Fruit fly (Drosophila melanogaster) whole organism, embryonic: ENCODE measurements around the gene CG13694.

Experiments used
- Antp ChIP-seq: fragments of 200-800 bp; sonication (Bioruptor generic); optimal IDR thresholded peaks from 3 replicates; lab custom pipeline; 2016; ENCODE audit warnings: missing biosample characterization, missing genetic modification characterization
- Atf-2 ChIP-seq: fragments of 200-800 bp; sonication (Bioruptor generic); optimal IDR thresholded peaks from 2 replicates; lab custom pipeline; 2016; ENCODE audit warnings: missing biosample characterization, missing genetic modification characterization
- Bgb ChIP-seq: fragments of 200-800 bp; sonication (Bioruptor generic); IDR thresholded peaks from 2 replicates; pipeline ENCODE4 v1.3.6; 2022; ENCODE audit warnings: missing biosample characterization, missing genetic modification characterization; ENCODE audit not compliant: partially characterized antibody
- CG13296 ChIP-seq: fragments of 200-800 bp; sonication (Bioruptor generic); optimal IDR thresholded peaks from 3 replicates; lab custom pipeline; 2018; ENCODE audit warnings: missing biosample characterization, mild to moderate bottlenecking, missing genetic modification characterization
- CG14965 ChIP-seq: fragments of 200-800 bp; sonication (Bioruptor generic); optimal IDR thresholded peaks from 2 replicates; lab custom pipeline; 2016; ENCODE audit warnings: missing biosample characterization, missing genetic modification characterization, borderline replicate concordance
- CG15011 ChIP-seq: fragments of 200-800 bp; sonication (Bioruptor generic); optimal IDR thresholded peaks from 3 replicates; lab custom pipeline; 2018; ENCODE audit warnings: missing biosample characterization, mild to moderate bottlenecking, missing genetic modification characterization
- CG15073 ChIP-seq: fragments of 200-800 bp; sonication (Bioruptor generic); optimal IDR thresholded peaks from 2 replicates; lab custom pipeline; 2016; ENCODE audit warnings: missing biosample characterization, missing genetic modification characterization
- CG15514 ChIP-seq: fragments of 200-800 bp; sonication (Bioruptor generic); optimal IDR thresholded peaks from 3 replicates; lab custom pipeline; 2017; ENCODE audit warnings: missing biosample characterization, missing genetic modification characterization, mild to moderate bottlenecking, moderate library complexity, missing genetic modification reagents
- CG2712 ChIP-seq: fragments of 200-800 bp; optimal IDR thresholded peaks from 3 replicates; lab custom pipeline; 2019; ENCODE audit warnings: missing biosample characterization, mild to moderate bottlenecking, missing genetic modification characterization, moderate library complexity
- CG4360 ChIP-seq: fragments of 200-800 bp; sonication (Bioruptor generic); IDR thresholded peaks from 2 replicates; pipeline ENCODE4 v1.3.6; 2022; ENCODE audit warnings: missing biosample characterization, missing genetic modification characterization
- CG6175 ChIP-seq: fragments of 200-800 bp; sonication (Bioruptor generic); IDR thresholded peaks from 3 replicates; pipeline ENCODE4 v1.3.6; 2022; ENCODE audit warnings: missing biosample characterization, missing genetic modification characterization
- CG6813 ChIP-seq: fragments of 200-800 bp; sonication (Bioruptor generic); optimal IDR thresholded peaks from 2 replicates; lab custom pipeline; 2017; ENCODE audit warnings: missing biosample characterization, missing genetic modification characterization, mild to moderate bottlenecking, moderate library complexity, missing genetic modification reagents
- CG7372 ChIP-seq: fragments of 200-800 bp; sonication (Bioruptor generic); IDR thresholded peaks from 2 replicates; pipeline ENCODE4 v1.3.6; 2022; ENCODE audit warnings: missing biosample characterization, missing genetic modification characterization
- Chrac-16 ChIP-seq: fragments of 200-800 bp; sonication (Bioruptor generic); optimal IDR thresholded peaks from 3 replicates; lab custom pipeline; 2016; ENCODE audit warnings: missing biosample characterization, missing genetic modification characterization
- CoRest ChIP-seq: fragments of 200-800 bp; sonication (Bioruptor generic); optimal IDR thresholded peaks from 3 replicates; lab custom pipeline; 2018; ENCODE audit warnings: missing biosample characterization, mild to moderate bottlenecking, missing genetic modification characterization, moderate library complexity
- CrebB ChIP-seq: fragments of 200-800 bp; sonication (Bioruptor generic); optimal IDR thresholded peaks from 3 replicates; lab custom pipeline; 2018; ENCODE audit warnings: missing biosample characterization, mild to moderate bottlenecking, missing genetic modification characterization
- Dad ChIP-seq: fragments of 200-800 bp; sonication (Bioruptor generic); optimal IDR thresholded peaks from 3 replicates; lab custom pipeline; 2016; ENCODE audit warnings: missing biosample characterization, missing genetic modification characterization
- Dip3 ChIP-seq: fragments of 200-800 bp; sonication (Bioruptor generic); optimal IDR thresholded peaks from 3 replicates; lab custom pipeline; 2016; ENCODE audit warnings: missing biosample characterization, missing genetic modification characterization
- H15 ChIP-seq: fragments of 200-800 bp; sonication (Bioruptor generic); IDR thresholded peaks from 3 replicates; pipeline ENCODE4 v1.3.6; 2022; ENCODE audit warnings: missing biosample characterization, missing genetic modification characterization
- Lim3 ChIP-seq: fragments of 200-800 bp; sonication (Bioruptor generic); IDR thresholded peaks from 2 replicates; pipeline ENCODE4 v1.3.6; 2022; ENCODE audit warnings: missing biosample characterization, missing genetic modification characterization
- Max ChIP-seq: fragments of 200-800 bp; sonication (Bioruptor generic); optimal IDR thresholded peaks from 2 replicates; lab custom pipeline; 2016; ENCODE audit warnings: missing biosample characterization, mild to moderate bottlenecking, missing genetic modification characterization
- Oaz ChIP-seq: fragments of 200-800 bp; sonication (Bioruptor generic); IDR thresholded peaks from 2 replicates; pipeline ENCODE4 v1.3.6; 2022; ENCODE audit warnings: missing biosample characterization, missing genetic modification characterization
- Rx ChIP-seq: fragments of 200-800 bp; sonication (Bioruptor generic); IDR thresholded peaks from 2 replicates; pipeline ENCODE4 v1.3.6; 2022; ENCODE audit warnings: missing biosample characterization, missing genetic modification characterization
- Side ChIP-seq: fragments of 200-800 bp; sonication (Bioruptor generic); optimal IDR thresholded peaks from 2 replicates; lab custom pipeline; 2016; ENCODE audit warnings: missing biosample characterization, missing genetic modification characterization
- Stat92E ChIP-seq, 3 experiments: fragments of >200 bp in 2 of 3; fragments of 200-800 bp in 1 of 3; sonication (Bioruptor generic) in 1 of 3; optimal IDR thresholded peaks; 2 replicates each; lab custom pipeline; 2017 to 2019; ENCODE audit warnings: missing biosample characterization in 3 of 3, missing genetic modification characterization in 3 of 3, mild to moderate bottlenecking in 1 of 3, moderate library complexity in 1 of 3
- ap ChIP-seq: fragments of 200-800 bp; sonication (Bioruptor generic); IDR thresholded peaks from 2 replicates; pipeline ENCODE4 v1.3.6; 2022; ENCODE audit warnings: missing biosample characterization, missing genetic modification characterization
- danr ChIP-seq: fragments of 200-800 bp; sonication (Bioruptor generic); IDR thresholded peaks from 2 replicates; pipeline ENCODE4 v1.3.6; 2022; ENCODE audit warnings: missing biosample characterization, missing genetic modification characterization
- disco-r ChIP-seq: fragments of 200-800 bp; sonication (Bioruptor generic); optimal IDR thresholded peaks from 2 replicates; lab custom pipeline; 2016; ENCODE audit warnings: missing biosample characterization, missing genetic modification characterization
- fd102C ChIP-seq: fragments of 200-800 bp; sonication (Bioruptor generic); optimal IDR thresholded peaks from 2 replicates; lab custom pipeline; 2018; ENCODE audit warnings: missing biosample characterization, mild to moderate bottlenecking, missing genetic modification characterization, moderate library complexity
- fd64A ChIP-seq: fragments of 200-800 bp; sonication (Bioruptor generic); optimal IDR thresholded peaks from 3 replicates; lab custom pipeline; 2018; ENCODE audit warnings: missing biosample characterization, mild to moderate bottlenecking, missing genetic modification characterization
- fu2 ChIP-seq: fragments of 200-800 bp; sonication (Bioruptor generic); optimal IDR thresholded peaks from 2 replicates; lab custom pipeline; 2016; ENCODE audit warnings: missing biosample characterization, missing genetic modification characterization
- gcm2 ChIP-seq: fragments of 200-800 bp; sonication (Bioruptor generic); optimal IDR thresholded peaks from 2 replicates; lab custom pipeline; 2016; ENCODE audit warnings: missing biosample characterization, missing genetic modification characterization
- gsb-n ChIP-seq: fragments of 200-800 bp; sonication (Bioruptor generic); optimal IDR thresholded peaks from 3 replicates; lab custom pipeline; 2018; ENCODE audit warnings: missing biosample characterization, mild to moderate bottlenecking, missing genetic modification characterization
- hb ChIP-seq: fragments of 200-800 bp; sonication (Bioruptor generic); IDR thresholded peaks from 3 replicates; pipeline ENCODE4 v1.3.6; 2022; ENCODE audit warnings: missing biosample characterization, missing genetic modification characterization; ENCODE audit not compliant: partially characterized antibody
- ind ChIP-seq: fragments of 200-800 bp; sonication (Bioruptor generic); optimal IDR thresholded peaks from 3 replicates; lab custom pipeline; 2016; ENCODE audit warnings: missing biosample characterization, missing genetic modification characterization
- inv ChIP-seq: fragments of 200-800 bp; sonication (Bioruptor generic); IDR thresholded peaks from 2 replicates; pipeline ENCODE4 v1.3.6; 2022; ENCODE audit warnings: missing biosample characterization, missing genetic modification characterization; ENCODE audit not compliant: partially characterized antibody
- kni ChIP-seq: fragments of 200-800 bp; sonication (Bioruptor generic); optimal IDR thresholded peaks from 3 replicates; lab custom pipeline; 2017; ENCODE audit warnings: mild to moderate bottlenecking, missing biosample characterization, missing genetic modification reagents, missing genetic modification characterization
- lab ChIP-seq: fragments of 200-800 bp; sonication (Bioruptor generic); optimal IDR thresholded peaks from 3 replicates; lab custom pipeline; 2017; ENCODE audit warnings: missing biosample characterization, missing genetic modification characterization, mild to moderate bottlenecking, moderate library complexity, missing genetic modification reagents
- luna ChIP-seq: fragments of 200-800 bp; sonication (Bioruptor generic); optimal IDR thresholded peaks from 2 replicates; lab custom pipeline; 2016; ENCODE audit warnings: missing biosample characterization, missing genetic modification characterization
- maf-S ChIP-seq: fragments of 200-800 bp; sonication (Bioruptor generic); optimal IDR thresholded peaks from 2 replicates; lab custom pipeline; 2016; ENCODE audit warnings: missing biosample characterization, missing genetic modification characterization
- oc ChIP-seq: fragments of 200-800 bp; sonication (Bioruptor generic); optimal IDR thresholded peaks from 2 replicates; lab custom pipeline; 2018; ENCODE audit warnings: missing biosample characterization, mild to moderate bottlenecking, missing genetic modification characterization, moderate library complexity
- pfk ChIP-seq: fragments of 200-800 bp; sonication (Bioruptor generic); optimal IDR thresholded peaks from 2 replicates; lab custom pipeline; 2018; ENCODE audit warnings: missing biosample characterization, mild to moderate bottlenecking, missing genetic modification characterization, moderate library complexity
- psq ChIP-seq: fragments of 200-800 bp; sonication (Bioruptor generic); optimal IDR thresholded peaks from 2 replicates; lab custom pipeline; 2017; ENCODE audit warnings: missing biosample characterization, missing genetic modification characterization
- ro ChIP-seq: fragments of 200-800 bp; sonication (Bioruptor generic); IDR thresholded peaks from 2 replicates; pipeline ENCODE4 v1.3.6; 2022; ENCODE audit warnings: missing biosample characterization, missing genetic modification characterization
- row ChIP-seq: fragments of 200-800 bp; sonication (Bioruptor generic); IDR thresholded peaks from 3 replicates; pipeline ENCODE4 v1.3.6; 2022; ENCODE audit warnings: missing biosample characterization, missing genetic modification characterization
- sima ChIP-seq: fragments of 200-800 bp; sonication (Bioruptor generic); optimal IDR thresholded peaks from 2 replicates; lab custom pipeline; 2016; ENCODE audit warnings: missing biosample characterization, missing genetic modification characterization
- slbo ChIP-seq: fragments of 200-800 bp; sonication (Bioruptor generic); IDR thresholded peaks from 2 replicates; pipeline ENCODE4 v1.3.6; 2022; ENCODE audit warnings: missing biosample characterization, missing genetic modification characterization
- ttk ChIP-seq: fragments of 200-800 bp; sonication (Bioruptor generic); IDR thresholded peaks from 2 replicates; pipeline ENCODE4 v2.1.2; 2022; ENCODE audit warnings: missing biosample characterization, missing genetic modification characterization
- zen ChIP-seq: fragments of 200-800 bp; sonication (Bioruptor generic); optimal IDR thresholded peaks from 3 replicates; lab custom pipeline; 2018; ENCODE audit warnings: missing biosample characterization, mild to moderate bottlenecking, missing genetic modification characterization, moderate library complexity
- zfh1 ChIP-seq: fragments of 200-800 bp; sonication (Bioruptor generic); IDR thresholded peaks from 3 replicates; pipeline ENCODE4 v1.3.6; 2022; ENCODE audit warnings: missing biosample characterization, missing genetic modification characterization

Gene CG13694

dm6 chr2L:161453-162175 is 45.3 kb upstream of the CG13694 start (continued):
- no peak for TF ChIP-seq sima (GFP tag; lab: Kevin White, UChicago)
- no peak for TF ChIP-seq CrebB (tag; lab: Kevin White, UChicago)
- TF ChIP-seq CoRest, result no peak
- TF ChIP-seq Lim3 (GFP tag; lab: Robert Waterston, UW), result no peak
- TF ChIP-seq fu2 (GFP tag; lab: Kevin White, UChicago), result no peak
- peak; percentile 25 for TF ChIP-seq fd102C
- TF ChIP-seq CG15011 (GFP tag; lab: Kevin White, UChicago), result no peak
- TF ChIP-seq kni (GFP tag; lab: Kevin White, UChicago), result peak; percentile 99
- TF ChIP-seq CG6175 (GFP tag; lab: Robert Waterston, UW), result no peak
- TF ChIP-seq disco-r (GFP tag; lab: Kevin White, UChicago), result no peak
- no peak for TF ChIP-seq row
- no peak for TF ChIP-seq gsb-n (tag; lab: Kevin White, UChicago)
- TF ChIP-seq ro, result no peak
- TF ChIP-seq Oaz (GFP tag; lab: Robert Waterston, UW), result no peak
- TF ChIP-seq slbo (GFP tag; lab: Robert Waterston, UW), result no peak
- no peak for TF ChIP-seq Dip3 (GFP tag; lab: Kevin White, UChicago)
- TF ChIP-seq Atf-2 (GFP tag; lab: Kevin White, UChicago), result no peak
- no peak for TF ChIP-seq danr (GFP tag; lab: Robert Waterston, UW)
- TF ChIP-seq ind, result no peak
- TF ChIP-seq Rx (GFP tag; lab: Robert Waterston, UW), result no peak
- TF ChIP-seq CG15514 (GFP tag; lab: Kevin White, UChicago), result peak; percentile 46
- no peak for TF ChIP-seq ap
- peak; percentile 14 for TF ChIP-seq CG13296 (GFP tag; lab: Kevin White, UChicago)
- TF ChIP-seq gcm2, result no peak
- TF ChIP-seq Side, result peak; percentile 14
- no peak for TF ChIP-seq CG14965 (GFP tag; lab: Kevin White, UChicago)
- TF ChIP-seq fd64A, result peak; percentile 39
- TF ChIP-seq inv (GFP tag; lab: Robert Waterston, UW), result no peak
- peak; percentile 46 for TF ChIP-seq CG6813
- no peak for TF ChIP-seq Max (GFP tag; lab: Kevin White, UChicago)
- no peak for TF ChIP-seq H15
- TF ChIP-seq luna (GFP tag; lab: Kevin White, UChicago), result no peak
- peak in 2 of 3 experiments; percentile 71 to 72 for TF ChIP-seq Stat92E (GFP tag; optimal IDR thresholded peaks at IDR 0.05; lab: Kevin White, UChicago)
- TF ChIP-seq hb (GFP tag; lab: Robert Waterston, UW), result no peak
- no peak for TF ChIP-seq Bgb
- no peak for TF ChIP-seq maf-S (GFP tag; lab: Kevin White, UChicago)
- TF ChIP-seq CG2712 (tag; lab: Kevin White, UChicago), result peak; percentile 16
- TF ChIP-seq zen (tag; lab: Kevin White, UChicago), result peak; percentile 80
- peak; percentile 57 for TF ChIP-seq psq (GFP tag; lab: Kevin White, UChicago)
- peak; percentile 61 for TF ChIP-seq pfk (GFP tag; lab: Kevin White, UChicago)
- no peak for TF ChIP-seq Antp (GFP tag; lab: Kevin White, UChicago)
- no peak for TF ChIP-seq ttk (GFP tag; lab: Robert Waterston, UW)
- no peak for TF ChIP-seq CG7372 (GFP tag; lab: Robert Waterston, UW)
- TF ChIP-seq Chrac-16 (GFP tag; lab: Kevin White, UChicago), result no peak
- no peak for TF ChIP-seq Dad (GFP tag; lab: Kevin White, UChicago)
- no peak for TF ChIP-seq zfh1
- TF ChIP-seq CG15073 (GFP tag; lab: Kevin White, UChicago), result no peak
- TF ChIP-seq lab (GFP tag; lab: Kevin White, UChicago), result peak; percentile 71
- TF ChIP-seq oc (tag; lab: Kevin White, UChicago), result peak; percentile 68
- no peak for TF ChIP-seq CG4360 (GFP tag; lab: Robert Waterston, UW)
